Worm (Caenorhabditis elegans): ENCODE data around the gene srd-42.
A peak's percentile ranks its signal among the peaks of the same experiment; 100 is the strongest.

The srd-42 gene

DNA sequence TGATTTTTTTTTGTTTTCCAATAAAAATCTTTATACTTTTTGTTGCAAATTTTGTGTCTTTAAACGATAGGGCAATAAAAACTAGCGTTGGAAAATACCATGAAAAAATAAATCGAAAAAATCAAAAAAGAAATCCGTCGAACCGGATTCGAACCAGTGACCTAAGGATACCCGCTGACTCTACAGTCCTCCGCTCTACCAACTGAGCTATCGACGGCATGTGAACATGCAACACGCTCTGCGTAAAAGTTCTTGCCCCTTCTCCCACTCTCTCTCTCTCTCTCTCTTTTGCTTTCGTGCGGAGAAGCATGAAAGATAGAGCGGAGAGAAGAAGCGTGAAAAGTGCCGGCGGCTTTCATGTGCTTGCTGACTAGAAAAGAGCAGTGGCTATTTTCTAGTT lies 38.7 kb downstream of the srd-42 start (continued):
- TF ChIP-seq C06A6.2 (GFP tag; conservative IDR thresholded peaks at IDR 0.05) (no peak), aptf-2 (GFP tag; conservative IDR thresholded peaks at IDR 0.05) (0 out of 2 replicates have a peak, but pooled peaks have one; percentile 34), madf-8 (GFP tag; conservative IDR thresholded peaks at IDR 0.05) (0 out of 2 replicates have a peak, but pooled peaks have one; percentile 21), nhr-27 (tag; optimal IDR thresholded peaks at IDR 0.05) (no peak), nhr-90 (tag; optimal IDR thresholded peaks at IDR 0.05) (peak; percentile 84), akir-1 (GFP tag; optimal IDR thresholded peaks at IDR 0.05) (no peak), egl-18 (GFP tag; IDR thresholded peaks at IDR 0.05) (no peak), ceh-27 (GFP tag; optimal IDR thresholded peaks at IDR 0.05) (peak; percentile 45), Y95B8A.8 (GFP tag; IDR thresholded peaks at IDR 0.05) (0 out of 2 replicates have a peak, but pooled peaks have one; percentile 9), bed-2 (GFP tag; IDR thresholded peaks at IDR 0.05) (peak; percentile 35; the same call in 1 of the 2 replicates), sptf-2 (GFP tag; optimal IDR thresholded peaks at IDR 0.05) (no peak), pbrm-1 (GFP tag; IDR thresholded peaks at IDR 0.05) (peak; percentile 88), F33H1.4 (GFP tag; IDR thresholded peaks at IDR 0.05) (no peak), ceh-100 (GFP tag; IDR thresholded peaks at IDR 0.05) (no peak), egl-44 (GFP tag; IDR thresholded peaks at IDR 0.05) (peak; percentile 83), let-526 (GFP tag; IDR thresholded peaks at IDR 0.05) (0 out of 2 replicates have a peak, but pooled peaks have one; percentile 49), ccch-3 (GFP tag; optimal IDR thresholded peaks at IDR 0.05) (peak; percentile 16), nhr-80 (tag; optimal IDR thresholded peaks at IDR 0.05) (peak; percentile 34), rcor-1 (GFP tag; IDR thresholded peaks at IDR 0.05) (peak; percentile 85), F49E8.2 (tag; optimal IDR thresholded peaks at IDR 0.05; ENCODE audit: insufficient read depth) (no peak), cebp-2 (GFP tag; IDR thresholded peaks at IDR 0.05) (peak; percentile 88; the same call in 1 of the 2 replicates), nhr-179 (tag; optimal IDR thresholded peaks at IDR 0.05) (no peak), ekl-4 (GFP tag; IDR thresholded peaks at IDR 0.05) (peak; percentile 82), zim-3 (tag; optimal IDR thresholded peaks at IDR 0.05) (peak; percentile 65), Y67H2A.10 (GFP tag; conservative IDR thresholded peaks at IDR 0.05) (0 out of 2 replicates have a peak, but pooled peaks have one; percentile 17), tbx-9 (tag; optimal IDR thresholded peaks at IDR 0.05; ENCODE audit: borderline replicate concordance) (no peak), attf-5 (GFP tag; optimal IDR thresholded peaks at IDR 0.05) (no peak), mxl-1 (tag; optimal IDR thresholded peaks at IDR 0.05) (peak; percentile 78), dpl-1 (GFP tag; optimal IDR thresholded peaks at IDR 0.05) (no peak), nfyb-1 (GFP tag; IDR thresholded peaks at IDR 0.05) (peak; percentile 89), ets-4 (GFP tag; optimal IDR thresholded peaks at IDR 0.05) (no peak), ZK185.1 (tag; optimal IDR thresholded peaks at IDR 0.05; ENCODE audit: poor library complexity, severe bottlenecking) (peak; percentile 60), ztf-26 (tag; optimal IDR thresholded peaks at IDR 0.05) (no peak), ztf-28 (GFP tag; IDR thresholded peaks at IDR 0.05) (peak; percentile 78; the same call in 1 of the 2 replicates), ztf-6 (GFP tag; IDR thresholded peaks at IDR 0.05) (no peak), ztf-22 (GFP tag; optimal IDR thresholded peaks at IDR 0.05) (no peak), rpc-1 (optimal IDR thresholded peaks at IDR 0.05) (peak; percentile 95), rpc-1 (tag; optimal IDR thresholded peaks at IDR 0.05) (peak; percentile 93), Y53F4B.3 (GFP tag; IDR thresholded peaks at IDR 0.05) (no peak), C17E4.6 (GFP tag; IDR thresholded peaks at IDR 0.05) (no peak), let-607 (tag; optimal IDR thresholded peaks at IDR 0.05) (peak; percentile 0 to 52), unc-62 (GFP tag; optimal IDR thresholded peaks at IDR 0.05) (no peak), hrde-1 (tag; optimal IDR thresholded peaks at IDR 0.05; ENCODE audit: borderline replicate concordance) (peak; percentile 61), atf-7 (tag; optimal IDR thresholded peaks at IDR 0.05) (peak; percentile 55), B0019.2 (GFP tag; conservative IDR thresholded peaks at IDR 0.05) (no peak), lag-1 (GFP tag; IDR thresholded peaks at IDR 0.05) (0 out of 2 replicates have a peak, but pooled peaks have one; percentile 14), lin-54 (GFP tag; optimal IDR thresholded peaks at IDR 0.05) (no peak), pha-4 (tag; optimal IDR thresholded peaks at IDR 0.05) (no peak), F52B5.7 (tag; optimal IDR thresholded peaks at IDR 0.05) (peak; percentile 68)
